Worm (Caenorhabditis elegans) whole organism, young adult: Measurements from ENCODE around the gene F48F5.8.

Experiments used
- C06A6.2 ChIP-seq: fragments of 200-800 bp; sonication (Bioruptor generic); conservative IDR thresholded peaks from 2 replicates; pipeline ENCODE4 v1.3.6; 2022; ENCODE audit warnings: missing genetic modification characterization, missing compliant biosample characterization
- C17E4.6 ChIP-seq: fragments of 200-800 bp; sonication (Bioruptor generic); IDR thresholded peaks from 2 replicates; pipeline ENCODE4 v1.3.6; 2022; ENCODE audit warnings: missing genetic modification reagents, missing genetic modification characterization, missing compliant biosample characterization
- akir-1 ChIP-seq: fragments of 200-800 bp; sonication (Bioruptor generic); optimal IDR thresholded peaks from 2 replicates; lab custom pipeline; 2018; ENCODE audit warnings: mild to moderate bottlenecking, missing genetic modification characterization, moderate library complexity, missing compliant biosample characterization
- ceh-27 ChIP-seq: fragments of 200-800 bp; sonication (Bioruptor generic); optimal IDR thresholded peaks from 2 replicates; lab custom pipeline; 2018; ENCODE audit warnings: mild to moderate bottlenecking, missing genetic modification characterization, moderate library complexity, missing compliant biosample characterization
- fkh-3 ChIP-seq: sonication (generic microtip); optimal IDR thresholded peaks from 2 replicates; lab custom pipeline; 2016; ENCODE audit warnings: mild to moderate bottlenecking, missing genetic modification characterization, missing compliant biosample characterization
- him-1 ChIP-seq: sonication (generic microtip); optimal IDR thresholded peaks from 2 replicates; lab custom pipeline; 2016; ENCODE audit warnings: missing genotype, missing genetic modification reagents, missing genetic modification characterization, missing compliant biosample characterization
- mes-4 ChIP-seq: sonication (generic microtip); optimal IDR thresholded peaks from 2 replicates; lab custom pipeline; 2016; ENCODE audit warnings: missing genotype, missing genetic modification characterization, missing compliant biosample characterization
- nfya-1 ChIP-seq: sonication (generic microtip); optimal IDR thresholded peaks from 2 replicates; lab custom pipeline; 2017; ENCODE audit warnings: antibody characterized with exemption, missing compliant biosample characterization, missing genetic modification characterization, borderline replicate concordance; ENCODE audit not compliant: insufficient read depth
- tbp1 ChIP-seq: fragments of 200-800 bp; sonication (Bioruptor generic); optimal IDR thresholded peaks from 2 replicates; lab custom pipeline; 2018; ENCODE audit warnings: mild to moderate bottlenecking, missing genetic modification characterization, missing compliant biosample characterization
- unc-62 ChIP-seq: fragments of 150-350 bp; optimal IDR thresholded peaks from 2 replicates; lab custom pipeline; 2014; ENCODE audit warnings: missing biosample characterization, missing genetic modification reagents, missing genetic modification characterization
- ztf-3 ChIP-seq: fragments of 200-800 bp; sonication (Bioruptor generic); optimal IDR thresholded peaks from 2 replicates; lab custom pipeline; 2018; ENCODE audit warnings: mild to moderate bottlenecking, missing genetic modification characterization, missing compliant biosample characterization

ce11 chrV:20457155-20457554 is 32.0 kb downstream of the F48F5.8 start:
- TF ChIP-seq ztf-3: no peak
- TF ChIP-seq C06A6.2 (GFP tag; lab: Robert Waterston, UW): no peak
- TF ChIP-seq fkh-3 (tag; lab: Kevin White, UChicago): no peak
- no peak for TF ChIP-seq akir-1 (GFP tag; lab: Kevin White, UChicago)
- no peak for TF ChIP-seq C17E4.6 (GFP tag; lab: Robert Waterston, UW)
- TF ChIP-seq mes-4 (tag; lab: Kevin White, UChicago): no peak
- no peak for TF ChIP-seq nfya-1
- TF ChIP-seq unc-62 (GFP tag; lab: Kevin White, UChicago): no peak
- no peak for TF ChIP-seq tbp1 (GFP tag; lab: Kevin White, UChicago)
- TF ChIP-seq ceh-27: no peak
- TF ChIP-seq him-1 (tag; lab: Kevin White, UChicago): no peak
